Fruit fly (Drosophila melanogaster): ENCODE data around the gene Rab23.

Rab23 gene

DNA sequence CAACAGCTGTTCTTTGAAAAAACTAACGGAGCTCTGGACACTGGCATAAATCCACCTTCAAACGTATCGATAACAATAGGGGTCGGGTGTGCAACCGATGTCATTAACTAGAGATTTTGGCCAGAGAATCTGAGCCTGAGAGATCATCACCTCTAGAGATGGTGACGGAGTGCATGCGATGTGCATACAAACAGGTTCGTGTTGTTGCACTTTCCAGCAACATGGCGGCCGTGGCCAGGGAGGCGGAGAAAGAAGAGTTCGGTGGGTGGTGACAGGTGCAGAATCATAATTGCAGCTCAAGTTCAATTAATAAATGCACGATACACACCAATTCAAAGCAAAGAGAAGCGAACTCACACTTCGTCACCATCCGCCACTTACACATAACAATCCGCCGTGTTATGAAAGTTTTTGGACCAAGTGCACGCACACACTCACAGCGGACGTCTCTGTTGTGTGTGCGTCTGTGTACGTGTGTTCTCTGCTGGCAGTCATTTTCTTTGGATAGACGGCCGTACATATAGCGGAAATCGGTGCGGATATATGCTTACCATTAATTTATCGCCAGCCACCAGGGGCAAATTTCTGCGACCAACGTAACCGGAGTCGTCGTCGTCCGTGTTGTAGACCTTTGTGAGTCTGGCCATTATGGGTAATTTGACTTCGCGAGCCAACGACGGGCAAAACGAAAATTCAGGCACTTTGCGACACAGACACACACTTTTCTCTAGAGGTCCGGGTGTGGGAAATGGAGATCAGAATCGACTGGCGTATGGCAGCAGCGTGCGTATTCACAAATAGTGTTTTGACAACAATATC is 26.0 kb downstream of the Rab23 start:
- TF ChIP-seq CG17801 (GFP tag; optimal IDR thresholded peaks at IDR 0.05; ENCODE audit: partially characterized antibody), result no peak

DNA sequence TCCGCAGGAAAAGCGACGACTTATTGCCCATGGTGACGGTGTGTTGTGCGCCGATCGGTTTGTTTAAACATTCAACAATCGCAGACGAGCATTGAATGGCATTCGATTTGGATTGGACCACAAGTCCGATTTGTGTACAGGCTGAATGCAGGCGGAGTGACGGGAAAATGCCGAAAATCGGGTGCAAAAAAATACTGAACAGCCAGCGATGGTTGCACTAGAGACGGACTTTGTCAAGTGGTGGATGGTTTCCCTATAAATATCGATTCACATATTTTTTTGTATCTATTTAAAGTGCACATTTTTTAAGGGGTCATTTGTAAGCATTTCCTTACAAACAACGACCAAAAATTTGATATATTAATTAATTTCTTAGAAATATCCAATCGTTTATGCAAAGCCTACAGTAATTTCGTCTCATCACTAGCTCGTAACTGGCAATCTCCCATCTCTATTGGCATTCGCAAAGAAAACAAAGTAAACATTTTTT is 30.5 kb downstream of the Rab23 start, which contains the start of the genes elm and MED27:
Gene elm (minus strand): TSS at position 170 of the 490 bp plus-strand sequence.
Gene MED27 (plus strand): TSS at position 448 of the 490 bp plus-strand sequence.
- TF ChIP-seq CG17801 (GFP tag; optimal IDR thresholded peaks at IDR 0.05; ENCODE audit: partially characterized antibody), result peak; percentile 93

DNA sequence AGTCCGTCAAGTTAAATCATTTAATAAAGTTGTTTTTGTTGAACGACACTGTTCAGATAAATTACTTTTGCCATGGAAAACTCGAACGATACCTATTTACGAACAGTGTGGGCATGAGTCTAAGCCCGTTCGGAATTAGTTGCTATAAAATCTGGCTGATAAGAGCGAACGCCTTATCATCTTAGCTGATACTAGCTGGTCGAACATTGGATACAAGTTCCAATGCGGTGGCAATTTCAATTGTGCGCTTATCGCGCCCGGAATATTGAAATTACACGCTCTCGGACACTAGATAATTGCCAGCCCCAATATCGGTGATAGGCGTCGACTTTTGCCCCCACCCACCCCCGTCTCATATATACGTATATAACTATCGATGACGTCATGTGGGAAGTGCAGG is 31.3 kb downstream of the Rab23 start:
- TF ChIP-seq CG17801 (GFP tag; optimal IDR thresholded peaks at IDR 0.05; ENCODE audit: partially characterized antibody), result no peak

DNA sequence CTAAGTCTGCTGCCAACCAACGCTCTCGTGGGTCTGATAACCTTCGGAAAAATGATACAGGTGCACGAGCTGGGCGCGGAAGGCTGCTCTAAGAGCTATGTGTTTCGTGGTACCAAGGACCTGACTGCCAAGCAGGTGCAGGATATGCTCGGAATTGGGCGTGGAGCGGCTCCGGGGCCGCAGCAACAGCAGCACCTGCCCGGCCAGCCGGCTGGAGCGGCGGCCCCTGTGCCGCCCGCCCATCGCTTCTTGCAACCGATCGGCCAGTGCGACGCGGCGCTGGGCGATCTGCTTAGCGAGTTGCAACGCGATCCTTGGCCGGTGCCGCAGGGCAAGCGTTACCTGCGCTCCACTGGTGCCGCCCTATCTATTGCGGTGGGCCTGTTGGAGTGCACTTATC is 35.3 kb downstream of the Rab23 start:
- no peak for TF ChIP-seq CG17801 (GFP tag; optimal IDR thresholded peaks at IDR 0.05; ENCODE audit: partially characterized antibody)

DNA sequence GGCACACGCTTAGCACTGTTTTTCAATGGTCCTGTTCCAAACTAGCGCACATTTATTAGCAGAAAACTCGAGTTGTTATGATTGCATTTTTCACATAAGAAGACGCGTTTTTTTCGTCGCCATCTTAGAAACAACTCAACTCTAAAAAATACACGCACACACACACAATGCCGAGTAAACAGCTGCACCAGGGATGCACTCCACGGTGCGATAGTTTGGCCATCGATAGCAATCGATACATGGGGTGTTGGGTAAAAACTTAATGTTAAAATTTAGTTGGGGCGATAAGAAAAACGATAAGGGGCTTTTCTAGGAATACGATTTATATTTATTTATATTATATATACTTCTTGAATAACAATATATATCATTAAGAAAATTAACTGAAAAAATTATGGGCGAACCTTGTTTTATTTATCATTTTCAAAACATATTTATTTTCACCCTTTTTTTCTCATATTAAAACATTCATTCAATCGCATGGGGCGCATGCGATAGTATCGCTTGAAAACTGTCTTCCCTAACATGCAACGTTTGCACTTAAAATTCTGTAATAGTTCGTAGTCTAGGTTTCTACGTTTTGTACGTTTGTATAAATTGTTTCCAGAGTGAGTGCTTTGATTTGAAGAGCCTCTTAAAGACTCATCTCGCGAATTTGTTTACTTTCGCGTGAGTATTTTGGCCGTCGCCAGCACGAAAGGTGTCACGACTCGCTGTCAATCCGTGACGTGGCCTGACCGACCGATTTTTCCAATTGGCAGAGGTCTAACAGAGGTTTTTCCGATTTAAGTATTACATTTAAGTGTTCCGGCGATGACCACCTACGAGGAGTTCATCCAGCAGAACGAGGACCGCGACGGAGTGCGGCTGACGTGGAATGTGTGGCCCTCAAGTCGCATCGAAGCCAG is 36.4 kb downstream of the Rab23 start, which contains the start of the genes MTA1-like and Sec23:
Gene MTA1-like (minus strand): TSS at position 170 of the 908 bp plus-strand sequence.
Gene Sec23 (plus strand): TSS at position 497 of the 908 bp plus-strand sequence.
- no peak for TF ChIP-seq CG17801 (GFP tag; optimal IDR thresholded peaks at IDR 0.05; ENCODE audit: partially characterized antibody)

DNA sequence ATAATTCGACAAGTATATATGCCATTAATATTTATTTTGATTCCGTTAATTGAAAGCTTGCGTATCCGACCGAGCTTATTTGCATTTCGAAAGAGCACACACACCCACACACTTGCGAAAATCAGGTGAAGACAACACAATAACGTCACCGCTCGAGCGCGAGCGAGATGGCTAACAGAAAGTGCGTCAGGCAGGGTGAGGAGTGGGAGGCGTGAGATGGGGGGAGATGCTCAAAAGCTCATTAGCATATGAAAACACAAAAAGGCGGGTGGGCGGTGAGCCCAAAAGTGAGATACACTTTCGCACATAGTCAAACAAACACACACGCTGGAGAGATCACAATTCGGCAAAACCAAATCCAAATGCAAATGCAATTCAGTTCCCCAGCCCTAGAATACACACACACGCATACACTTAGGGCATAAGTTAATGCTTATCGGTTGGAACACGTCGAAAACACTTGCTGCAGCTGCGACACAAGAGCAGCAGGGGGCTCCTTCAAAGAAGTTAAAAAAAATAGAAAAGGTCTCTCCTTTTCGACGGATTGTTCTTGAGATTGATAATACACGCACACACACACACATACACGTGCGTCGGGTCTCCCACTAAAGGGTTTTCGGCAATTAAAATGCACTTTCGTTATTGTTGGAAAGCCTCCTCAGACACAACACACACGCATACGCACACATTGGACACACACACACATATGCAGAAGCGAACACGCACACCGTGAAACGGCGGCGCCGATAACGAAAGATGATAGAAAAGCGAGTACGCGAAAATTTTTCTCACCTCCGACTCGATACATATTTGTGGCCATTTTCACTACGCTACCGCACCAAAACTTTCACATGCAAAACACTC is 37.3 kb downstream of the Rab23 start:
- TF ChIP-seq CG17801 (GFP tag; optimal IDR thresholded peaks at IDR 0.05; ENCODE audit: partially characterized antibody), result no peak

DNA sequence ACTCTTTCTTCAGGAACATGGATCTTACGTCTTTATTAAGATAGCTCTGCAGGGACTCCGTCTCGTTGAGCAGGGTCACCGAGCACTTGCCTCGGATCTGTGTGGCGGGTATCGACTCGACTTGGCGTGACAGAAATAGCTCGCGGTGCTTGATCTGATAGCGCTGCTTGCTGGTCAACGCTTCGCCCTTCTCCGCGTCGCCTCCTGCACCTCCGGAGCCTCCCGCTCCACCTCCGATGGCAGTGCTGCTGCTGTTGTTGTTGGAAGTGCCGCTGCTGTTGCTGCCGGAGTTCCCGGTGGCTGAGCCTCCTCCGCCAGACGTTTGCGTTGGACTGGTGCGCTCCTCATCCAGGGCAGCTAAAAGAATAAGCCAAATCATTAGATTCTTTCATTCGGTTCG is 41.8 kb downstream of the Rab23 start:
- TF ChIP-seq CG17801 (GFP tag; optimal IDR thresholded peaks at IDR 0.05; ENCODE audit: partially characterized antibody), result no peak

DNA sequence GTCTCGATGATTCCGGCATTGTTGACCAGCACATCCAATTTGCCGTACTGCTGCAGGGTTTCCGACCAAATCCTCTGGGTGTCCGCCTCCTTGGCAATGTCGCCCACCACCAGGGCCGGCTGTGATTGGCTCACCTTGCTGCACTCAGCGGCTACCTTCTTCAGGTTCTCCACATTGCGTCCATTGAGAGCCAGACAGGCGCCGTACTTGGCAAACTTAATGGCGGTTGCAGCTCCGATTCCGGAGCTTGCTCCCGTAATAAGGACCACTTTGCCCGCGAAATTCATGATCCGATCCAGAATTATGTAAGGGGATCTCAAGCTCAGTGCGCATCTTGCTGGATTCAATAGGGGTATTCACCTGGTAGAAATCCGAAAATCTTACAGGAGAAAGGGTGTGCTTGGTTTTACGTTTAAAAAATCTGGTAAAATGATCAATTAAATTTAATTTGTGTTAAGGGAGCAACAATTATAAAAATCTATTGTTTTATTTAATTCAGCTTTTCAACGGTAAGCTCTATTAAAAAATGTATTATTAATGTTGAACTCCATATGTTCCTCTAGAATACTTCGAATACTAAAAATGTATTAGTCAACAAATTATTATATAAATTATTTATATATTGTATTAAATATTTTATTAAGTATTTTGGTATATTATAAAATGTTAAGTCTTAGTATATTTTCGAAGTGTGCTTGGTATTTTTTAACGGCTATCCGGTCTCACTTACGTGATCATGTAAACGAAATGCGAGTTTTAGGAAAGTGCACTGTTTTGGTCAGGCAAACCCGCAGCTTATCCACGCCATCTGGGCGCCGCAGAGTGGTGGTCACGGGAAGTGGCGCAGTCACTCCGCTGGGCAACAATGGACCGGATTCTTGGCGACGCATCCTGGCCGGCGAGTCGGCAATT is 48.5 kb downstream of the Rab23 start, which contains the start of the genes CG31548 and CG12170:
Gene CG31548 (minus strand): TSS at position 334 of the 912 bp plus-strand sequence.
Gene CG12170 (plus strand): TSS at position 716 of the 912 bp plus-strand sequence.
- TF ChIP-seq CG17801 (GFP tag; optimal IDR thresholded peaks at IDR 0.05; ENCODE audit: partially characterized antibody), result no peak

DNA sequence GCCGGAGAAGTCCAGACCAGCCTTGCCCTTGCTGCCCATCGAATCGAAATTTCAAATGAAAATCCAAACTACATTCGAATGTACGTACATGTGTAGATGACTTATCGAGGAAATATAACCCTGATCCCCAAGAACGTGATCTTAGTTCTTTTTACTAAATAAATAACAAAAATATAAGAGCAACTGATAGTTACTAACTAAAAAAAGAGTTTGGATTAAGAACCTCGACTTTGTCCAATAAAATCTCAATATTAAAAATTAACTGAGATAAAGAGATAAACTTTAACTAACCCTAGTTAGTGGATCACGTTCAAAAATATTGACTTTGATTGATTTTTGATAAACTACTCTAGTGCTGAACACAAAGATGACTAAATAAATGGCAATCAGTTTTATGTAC is 49.7 kb downstream of the Rab23 start, which contains the start of gene CG31546:
Gene CG31546 (minus strand): TSS at position 101 of the 400 bp plus-strand sequence.
- TF ChIP-seq CG17801 (GFP tag; optimal IDR thresholded peaks at IDR 0.05; ENCODE audit: partially characterized antibody), result no peak

DNA sequence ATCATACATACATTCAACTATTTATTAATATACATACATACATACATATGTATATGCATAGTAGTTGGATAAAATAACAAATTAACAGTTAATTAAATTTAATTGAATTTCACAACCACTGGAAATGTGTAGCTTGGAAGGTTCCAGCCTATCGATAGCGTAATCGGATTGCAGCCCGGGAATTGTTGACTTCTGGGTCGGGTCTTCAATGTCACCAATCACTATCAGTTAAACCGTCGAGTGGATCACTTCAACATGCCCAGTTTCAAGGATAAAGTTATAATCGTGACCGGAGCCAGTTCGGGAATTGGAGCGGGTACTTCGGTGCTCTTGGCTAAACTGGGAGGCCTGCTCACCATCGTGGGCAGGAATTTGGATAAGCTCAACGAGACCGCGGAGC is 51.8 kb downstream of the Rab23 start, which contains the start of gene CG12171:
Gene CG12171 (plus strand): TSS at position 191 of the 400 bp plus-strand sequence.
- peak; percentile 57 for TF ChIP-seq CG17801 (GFP tag; optimal IDR thresholded peaks at IDR 0.05; ENCODE audit: partially characterized antibody)

DNA sequence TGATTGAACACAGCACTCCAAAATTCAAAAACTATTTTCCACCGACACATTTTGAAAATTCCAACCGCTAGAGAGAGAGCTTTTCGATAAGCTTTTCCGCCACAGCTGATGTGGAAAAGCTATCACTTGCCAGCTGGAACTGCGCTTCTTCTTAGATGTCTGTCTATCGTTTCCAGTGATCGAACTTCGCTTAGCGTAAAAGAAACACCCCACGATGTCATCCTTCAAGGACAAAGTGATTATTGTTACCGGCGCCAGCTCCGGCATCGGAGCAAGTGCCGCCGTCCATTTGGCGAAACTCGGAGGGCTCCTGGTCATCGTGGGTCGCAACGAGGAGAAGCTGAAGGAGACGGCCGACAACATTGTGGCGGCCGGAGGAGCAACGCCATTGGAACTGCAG is 53.1 kb downstream of the Rab23 start, which contains the start of gene CG31549:
Gene CG31549 (plus strand): TSS at position 11 of the 400 bp plus-strand sequence.
- peak; percentile 57 for TF ChIP-seq CG17801 (GFP tag; optimal IDR thresholded peaks at IDR 0.05; ENCODE audit: partially characterized antibody)
